Worm (Caenorhabditis elegans): ENCODE results near the gene coh-1.

ce11 chrX:7416082-7416481 is 58.7 kb downstream of the coh-1 start, which contains the start of gene C10A4.1:
- TF ChIP-seq lin-39 (tag; optimal IDR thresholded peaks at IDR 0.05) = no peak
- TF ChIP-seq pha-4 (GFP tag; IDR thresholded peaks at IDR 0.05) = no peak
- no peak for TF ChIP-seq pha-4 (tag; optimal IDR thresholded peaks at IDR 0.05)
- TF ChIP-seq zfp-2 (tag; optimal IDR thresholded peaks at IDR 0.05) = no peak
